Worm (Caenorhabditis elegans) whole organism, L1 larva: ENCODE results near the gene Y75B12B.10.

Experiments
- egl-27 ChIP-seq, 2 experiments: fragments of 150-350 bp in 1 of 2; sonication (generic microtip); optimal IDR thresholded peaks; 3 replicates each; lab custom pipeline; 2017 to 2018; ENCODE audit warnings: missing biosample characterization in 2 of 2, missing genetic modification characterization in 2 of 2, missing genetic modification reagents in 2 of 2
- lin-13 ChIP-seq: fragments of 150-350 bp; optimal IDR thresholded peaks from 2 replicates; lab custom pipeline; 2014; ENCODE audit warnings: missing biosample characterization, missing genetic modification reagents, missing genetic modification characterization

DNA sequence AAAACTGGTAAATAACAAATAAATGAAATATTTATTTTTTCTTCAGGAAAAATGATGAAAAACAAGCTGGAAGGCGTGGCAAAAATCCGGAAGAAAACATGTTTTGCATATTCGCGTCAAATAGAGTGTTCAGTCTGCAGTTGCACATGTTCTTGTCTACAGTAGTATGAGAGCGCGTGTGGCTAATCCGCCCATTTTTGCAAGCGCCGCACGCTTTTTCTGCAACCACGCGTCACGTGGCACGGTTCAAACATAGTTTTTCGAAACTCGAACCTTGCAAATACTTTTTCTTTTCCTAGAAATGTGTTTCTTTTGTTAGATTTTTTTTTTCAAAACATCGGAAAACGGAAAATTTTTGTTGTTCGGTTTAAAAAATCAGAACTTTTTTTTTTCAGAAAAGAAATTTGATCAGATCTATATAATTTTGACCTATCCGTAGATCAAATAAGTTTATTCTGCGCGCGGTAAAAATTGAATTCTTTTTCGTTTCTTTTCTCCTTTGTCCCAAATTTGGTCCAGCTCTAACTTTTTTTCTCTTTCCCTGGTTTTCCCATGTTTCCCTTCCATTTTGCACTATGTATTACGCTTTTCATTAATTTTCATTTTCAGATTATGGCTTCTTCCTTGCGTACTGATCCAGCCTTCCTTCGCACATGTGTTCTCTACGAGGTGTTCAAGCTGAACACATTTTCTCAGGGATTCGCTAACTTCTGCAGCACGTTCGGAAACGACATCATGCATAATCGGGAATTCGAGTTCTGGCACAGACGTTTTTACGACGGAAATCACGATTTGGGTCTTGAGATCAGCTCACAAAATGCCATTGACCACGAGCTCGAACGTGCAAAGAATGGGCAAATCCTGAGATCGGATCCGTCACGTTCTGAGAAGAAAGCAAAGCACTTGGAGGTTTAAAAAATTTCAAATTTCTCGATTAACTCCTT is 15.5 kb upstream of the Y75B12B.10 start, which contains the start of gene Y75B12B.1:
- TF ChIP-seq lin-13: no peak
- TF ChIP-seq egl-27 (tag; optimal IDR thresholded peaks at IDR 0.05; lab: Kevin White, UChicago): no peak
